Worm (Caenorhabditis elegans) whole organism, L4/young adult: ENCODE data around the gene F20B10.3.

ENCODE experiments used
- dao-5 ChIP-seq: sonication (generic microtip); optimal IDR thresholded peaks from 2 replicates; lab custom pipeline; 2016; ENCODE audit warnings: missing genotype, missing genetic modification characterization, moderate library complexity, missing compliant biosample characterization
- him-1 ChIP-seq: sonication (generic microtip); optimal IDR thresholded peaks from 2 replicates; lab custom pipeline; 2016; ENCODE audit warnings: missing genotype, missing genetic modification reagents, missing genetic modification characterization, missing compliant biosample characterization

- TF ChIP-seq dao-5 (tag; lab: Kevin White, UChicago) (no peak), him-1 (no peak)
Observed at ce11 chrIV:12198816-12199215, 30.8 kb downstream of the F20B10.3 start.
